Fruit fly (Drosophila melanogaster) whole organism, embryonic: ENCODE data around the gene IntS10.
A peak's percentile ranks its signal among the peaks of the same experiment; 100 is the strongest.

Experiments
- Aef1 ChIP-seq: fragments of 200-800 bp; sonication (Bioruptor generic); IDR thresholded peaks from 3 replicates; pipeline ENCODE4 v1.3.6; 2022; ENCODE audit warnings: missing biosample characterization, missing genetic modification characterization
- B-H1 ChIP-seq: fragments of 200-800 bp; sonication (Bioruptor generic); IDR thresholded peaks from 3 replicates; pipeline ENCODE4 v1.3.6; 2022; ENCODE audit warnings: missing biosample characterization, missing genetic modification characterization
- CG10979 ChIP-seq: fragments of 200-800 bp; sonication (Bioruptor generic); optimal IDR thresholded peaks from 2 replicates; lab custom pipeline; 2018; ENCODE audit warnings: missing biosample characterization, mild to moderate bottlenecking, missing genetic modification characterization, moderate library complexity
- CG14441 ChIP-seq: fragments of 200-800 bp; sonication (Bioruptor generic); IDR thresholded peaks from 2 replicates; pipeline ENCODE4 v1.3.6; 2022; ENCODE audit warnings: missing biosample characterization, missing genetic modification characterization
- CG14710 ChIP-seq: fragments of 200-800 bp; sonication (Bioruptor generic); optimal IDR thresholded peaks from 3 replicates; lab custom pipeline; 2019; ENCODE audit warnings: missing biosample characterization, mild to moderate bottlenecking, missing genetic modification characterization, moderate library complexity
- CG15514 ChIP-seq: fragments of 200-800 bp; sonication (Bioruptor generic); optimal IDR thresholded peaks from 3 replicates; lab custom pipeline; 2017; ENCODE audit warnings: missing biosample characterization, missing genetic modification characterization, mild to moderate bottlenecking, moderate library complexity, missing genetic modification reagents
- CG18599 ChIP-seq: fragments of 200-800 bp; sonication (Bioruptor generic); optimal IDR thresholded peaks from 3 replicates; lab custom pipeline; 2017; ENCODE audit warnings: missing biosample characterization, missing genetic modification characterization, mild to moderate bottlenecking, moderate library complexity, missing genetic modification reagents
- CG30403 ChIP-seq: fragments of 200-800 bp; sonication (Bioruptor generic); optimal IDR thresholded peaks from 3 replicates; lab custom pipeline; 2016; ENCODE audit warnings: missing biosample characterization, missing genetic modification characterization
- CG31224 ChIP-seq: fragments of 200-800 bp; sonication (Bioruptor generic); IDR thresholded peaks from 2 replicates; pipeline ENCODE4 v1.3.6; 2022; ENCODE audit warnings: missing biosample characterization, missing genetic modification characterization
- CG32532 ChIP-seq: fragments of 200-800 bp; sonication (Bioruptor generic); IDR thresholded peaks from 2 replicates; pipeline ENCODE4 v1.3.6; 2022; ENCODE audit warnings: missing biosample characterization, missing genetic modification characterization
- CG3407 ChIP-seq: fragments of 200-800 bp; sonication (Bioruptor generic); optimal IDR thresholded peaks from 2 replicates; lab custom pipeline; 2018; ENCODE audit warnings: missing biosample characterization, mild to moderate bottlenecking, missing genetic modification characterization
- CG34422 ChIP-seq: fragments of 200-800 bp; sonication (Bioruptor generic); IDR thresholded peaks from 3 replicates; pipeline ENCODE4 v1.3.6; 2022; ENCODE audit warnings: missing biosample characterization, missing genetic modification characterization
- CG4854 ChIP-seq: fragments of 200-800 bp; sonication (Bioruptor generic); optimal IDR thresholded peaks from 2 replicates; lab custom pipeline; 2016; ENCODE audit warnings: missing biosample characterization, missing genetic modification characterization, inconsistent platforms
- CG6654 ChIP-seq: fragments of 200-800 bp; sonication (Bioruptor generic); optimal IDR thresholded peaks from 2 replicates; lab custom pipeline; 2017; ENCODE audit warnings: missing biosample characterization, mild to moderate bottlenecking, missing genetic modification characterization
- CG7271 ChIP-seq: fragments of 200-800 bp; sonication (Bioruptor generic); optimal IDR thresholded peaks from 2 replicates; lab custom pipeline; 2018; ENCODE audit warnings: missing biosample characterization, mild to moderate bottlenecking, missing genetic modification characterization, moderate library complexity
- CG8290 ChIP-seq, 3 experiments: fragments of 200-800 bp; sonication (Bioruptor generic); optimal IDR thresholded peaks; 2 replicates each; lab custom pipeline; 2016 to 2019; ENCODE audit warnings: missing biosample characterization in 3 of 3, missing genetic modification characterization in 3 of 3, mild to moderate bottlenecking in 2 of 3, moderate library complexity in 1 of 3
- CG9215 ChIP-seq: fragments of 200-800 bp; sonication (Bioruptor generic); IDR thresholded peaks from 2 replicates; pipeline ENCODE4 v1.3.6; 2022; ENCODE audit warnings: missing biosample characterization, missing genetic modification characterization
- Gug ChIP-seq: fragments of 200-800 bp; sonication (Bioruptor generic); IDR thresholded peaks from 4 replicates; pipeline ENCODE4 v1.3.6; 2022; ENCODE audit warnings: missing biosample characterization, missing genetic modification characterization
- Mad ChIP-seq: fragments of 200-800 bp; sonication (Bioruptor generic); optimal IDR thresholded peaks from 2 replicates; lab custom pipeline; 2016; ENCODE audit warnings: missing biosample characterization, missing genetic modification characterization
- Meics ChIP-seq: fragments of 200-800 bp; sonication (Bioruptor generic); optimal IDR thresholded peaks from 2 replicates; lab custom pipeline; 2017; ENCODE audit warnings: missing biosample characterization, mild to moderate bottlenecking, missing genetic modification characterization
- Mrtf ChIP-seq: fragments of 200-800 bp; sonication (Bioruptor generic); IDR thresholded peaks from 3 replicates; pipeline ENCODE4 v1.3.6; 2022; ENCODE audit warnings: missing biosample characterization, missing genetic modification characterization
- NC2α ChIP-seq: fragments of 200-800 bp; sonication (Bioruptor generic); optimal IDR thresholded peaks from 2 replicates; lab custom pipeline; 2016; ENCODE audit warnings: missing biosample characterization, missing genetic modification characterization
- NFAT ChIP-seq: fragments of 200-800 bp; sonication (Bioruptor generic); IDR thresholded peaks from 2 replicates; pipeline ENCODE4 v1.3.6; 2022; ENCODE audit warnings: missing biosample characterization, missing genetic modification characterization
- Opbp ChIP-seq: fragments of 200-800 bp; sonication (Bioruptor generic); IDR thresholded peaks from 3 replicates; pipeline ENCODE4 v1.3.6; 2022; ENCODE audit warnings: missing biosample characterization, missing genetic modification characterization; ENCODE audit not compliant: partially characterized antibody
- Vsx1 ChIP-seq: fragments of 200-800 bp; sonication (Bioruptor generic); optimal IDR thresholded peaks from 2 replicates; lab custom pipeline; 2017; ENCODE audit warnings: missing biosample characterization, mild to moderate bottlenecking, missing genetic modification characterization, missing genetic modification reagents
- ab ChIP-seq: fragments of 200-800 bp; sonication (Bioruptor generic); optimal IDR thresholded peaks from 2 replicates; lab custom pipeline; 2016; ENCODE audit warnings: missing biosample characterization, missing genetic modification characterization
- ac ChIP-seq: fragments of 200-800 bp; sonication (Bioruptor generic); optimal IDR thresholded peaks from 3 replicates; lab custom pipeline; 2017; ENCODE audit warnings: missing biosample characterization, mild to moderate bottlenecking, missing genetic modification characterization
- ash1 ChIP-seq: fragments of 200-800 bp; sonication (Bioruptor generic); optimal IDR thresholded peaks from 2 replicates; lab custom pipeline; 2018; ENCODE audit warnings: missing biosample characterization, mild to moderate bottlenecking, missing genetic modification characterization
- az2 ChIP-seq: fragments of 200-800 bp; sonication (Bioruptor generic); optimal IDR thresholded peaks from 3 replicates; lab custom pipeline; 2016; ENCODE audit warnings: missing biosample characterization, missing genetic modification characterization
- cas ChIP-seq: fragments of 200-800 bp; sonication (Bioruptor generic); IDR thresholded peaks from 2 replicates; pipeline ENCODE4 v1.3.6; 2022; ENCODE audit warnings: missing biosample characterization, missing genetic modification characterization
- chif ChIP-seq, 2 experiments: fragments of 200-800 bp; sonication (Bioruptor generic); optimal IDR thresholded peaks; 3 replicates each; lab custom pipeline; 2016; ENCODE audit warnings: missing biosample characterization in 2 of 2, missing genetic modification characterization in 2 of 2
- dati ChIP-seq: fragments of 200-800 bp; sonication (Bioruptor generic); IDR thresholded peaks from 2 replicates; pipeline ENCODE4 v1.3.6; 2022; ENCODE audit warnings: missing biosample characterization, missing genetic modification characterization
- dysf ChIP-seq: fragments of 200-800 bp; sonication (Bioruptor generic); IDR thresholded peaks from 3 replicates; pipeline ENCODE4 v1.3.6; 2022; ENCODE audit warnings: missing biosample characterization, missing genetic modification characterization
- fd64A ChIP-seq: fragments of 200-800 bp; sonication (Bioruptor generic); optimal IDR thresholded peaks from 3 replicates; lab custom pipeline; 2018; ENCODE audit warnings: missing biosample characterization, mild to moderate bottlenecking, missing genetic modification characterization
- grau ChIP-seq: fragments of 200-800 bp; optimal IDR thresholded peaks from 3 replicates; lab custom pipeline; 2019; ENCODE audit warnings: missing biosample characterization, mild to moderate bottlenecking, missing genetic modification characterization, moderate library complexity
- hkb ChIP-seq, 2 experiments: fragments of 200-800 bp in 1 of 2; fragments of >200 bp in 1 of 2; sonication (Bioruptor generic) in 1 of 2; IDR thresholded peaks in 1 of 2; optimal IDR thresholded peaks in 1 of 2; 2 replicates each; pipeline versions ENCODE4 v1.3.6 to Lab custom; 2017 to 2022; ENCODE audit warnings: missing biosample characterization in 1 of 2, missing genetic modification characterization in 1 of 2
- insv ChIP-seq, 2 experiments: fragments of 200-800 bp; sonication (Bioruptor generic); optimal IDR thresholded peaks; 3 replicates each; lab custom pipeline; 2016 to 2018; ENCODE audit warnings: missing biosample characterization in 2 of 2, missing genetic modification characterization in 2 of 2
- jigr1 ChIP-seq: fragments of 200-800 bp; sonication (Bioruptor generic); IDR thresholded peaks from 3 replicates; pipeline ENCODE4 v1.3.6; 2022; ENCODE audit warnings: missing biosample characterization, missing genetic modification characterization
- jing ChIP-seq: fragments of 200-800 bp; sonication (Bioruptor generic); optimal IDR thresholded peaks from 2 replicates; lab custom pipeline; 2018; ENCODE audit warnings: missing biosample characterization, mild to moderate bottlenecking, missing genetic modification characterization
- ken ChIP-seq: fragments of 200-800 bp; sonication (Bioruptor generic); IDR thresholded peaks from 3 replicates; pipeline ENCODE4 v1.3.6; 2022; ENCODE audit warnings: missing biosample characterization, missing genetic modification characterization
- nom ChIP-seq: fragments of 200-800 bp; sonication (Bioruptor generic); optimal IDR thresholded peaks from 2 replicates; lab custom pipeline; 2017; ENCODE audit warnings: missing biosample characterization, missing genetic modification characterization, mild to moderate bottlenecking, moderate library complexity, missing genetic modification reagents
- pum ChIP-seq: fragments of 200-800 bp; sonication (Bioruptor generic); optimal IDR thresholded peaks from 2 replicates; lab custom pipeline; 2016; ENCODE audit warnings: missing biosample characterization, missing genetic modification characterization
- sc ChIP-seq, 3 experiments: fragments of >200 bp in 2 of 3; fragments of 200-800 bp in 1 of 3; sonication (Bioruptor generic) in 1 of 3; optimal IDR thresholded peaks; 2 replicates in 2 of 3; 3 replicates in 1 of 3; lab custom pipeline; 2017; ENCODE audit warnings: mild to moderate bottlenecking in 1 of 3, missing biosample characterization in 1 of 3, missing genetic modification characterization in 1 of 3, missing genetic modification reagents in 1 of 3
- sens-2 ChIP-seq: fragments of 200-800 bp; sonication (Bioruptor generic); IDR thresholded peaks from 2 replicates; pipeline ENCODE4 v1.3.6; 2022; ENCODE audit warnings: missing biosample characterization, missing genetic modification characterization
- slou ChIP-seq: fragments of 200-800 bp; sonication (Bioruptor generic); optimal IDR thresholded peaks from 3 replicates; lab custom pipeline; 2016; ENCODE audit warnings: missing biosample characterization, missing genetic modification characterization
- stc ChIP-seq: fragments of 200-800 bp; sonication (Bioruptor generic); IDR thresholded peaks from 2 replicates; pipeline ENCODE4 v1.3.6; 2022; ENCODE audit warnings: missing biosample characterization, missing genetic modification characterization
- tin ChIP-seq: fragments of 200-800 bp; sonication (Bioruptor generic); optimal IDR thresholded peaks from 3 replicates; lab custom pipeline; 2016; ENCODE audit warnings: missing biosample characterization, missing genetic modification characterization
- twi ChIP-seq: fragments of 200-800 bp; optimal IDR thresholded peaks from 2 replicates; lab custom pipeline; 2019; ENCODE audit warnings: missing biosample characterization, mild to moderate bottlenecking, missing genetic modification characterization, moderate library complexity
- wek ChIP-seq: fragments of 200-800 bp; sonication (Bioruptor generic); optimal IDR thresholded peaks from 3 replicates; lab custom pipeline; 2018; ENCODE audit warnings: missing biosample characterization, mild to moderate bottlenecking, missing genetic modification characterization, moderate library complexity
- yki ChIP-seq: fragments of >200 bp; optimal IDR thresholded peaks from 3 replicates; lab custom pipeline; 2018

The IntS10 gene

dm6 chr3L:3852842-3853241 lies 46.3 kb downstream of the IntS10 start (continued):
- TF ChIP-seq sc (optimal IDR thresholded peaks at IDR 0.05; lab: Kevin White, UChicago) (no peak), sc (GFP tag; optimal IDR thresholded peaks at IDR 0.05; lab: Kevin White, UChicago) (peak; percentile 55), Aef1 (GFP tag; lab: Robert Waterston, UW) (no peak), insv (GFP tag; optimal IDR thresholded peaks at IDR 0.05; lab: Kevin White, UChicago) (no peak), Meics (GFP tag; lab: Kevin White, UChicago) (no peak), CG18599 (GFP tag; lab: Kevin White, UChicago) (no peak), CG4854 (GFP tag; lab: Kevin White, UChicago) (no peak), hkb (optimal IDR thresholded peaks at IDR 0.05; lab: Kevin White, UChicago) (no peak), hkb (GFP tag; IDR thresholded peaks at IDR 0.05; lab: Robert Waterston, UW) (peak; percentile 40; the same call in 1 of the 2 replicates), CG14441 (no peak), CG3407 (GFP tag; lab: Kevin White, UChicago) (peak; percentile 47), stc (GFP tag; lab: Robert Waterston, UW) (no peak), CG10979 (tag; lab: Kevin White, UChicago) (peak; percentile 48), chif (GFP tag; optimal IDR thresholded peaks at IDR 0.05; lab: Kevin White, UChicago) (peak; percentile 66 to 81), ab (GFP tag; lab: Kevin White, UChicago) (peak; percentile 62), grau (tag; lab: Kevin White, UChicago) (peak; percentile 89), CG32532 (GFP tag; lab: Robert Waterston, UW) (no peak), ash1 (no peak), Mrtf (GFP tag; lab: Robert Waterston, UW) (no peak; the same call in 2 of the 3 replicates), CG30403 (GFP tag; lab: Kevin White, UChicago) (peak; percentile 16), tin (GFP tag; lab: Kevin White, UChicago) (no peak), CG15514 (GFP tag; lab: Kevin White, UChicago) (no peak), CG34422 (peak; percentile 13; the same call in 2 of the 3 replicates), slou (GFP tag; lab: Kevin White, UChicago) (no peak), jing (GFP tag; lab: Kevin White, UChicago) (peak; percentile 60), nom (GFP tag; lab: Kevin White, UChicago) (peak; percentile 23), ken (GFP tag; lab: Robert Waterston, UW) (peak; percentile 84), CG7271 (tag; lab: Kevin White, UChicago) (no peak), yki (lab: Kevin White, UChicago) (no peak), ac (GFP tag; lab: Kevin White, UChicago) (no peak), dysf (0 out of 3 replicates have a peak, but pooled peaks have one; percentile 43), CG6654 (GFP tag; lab: Kevin White, UChicago) (no peak), CG9215 (peak; percentile 34; the same call in 1 of the 2 replicates), fd64A (no peak), B-H1 (GFP tag; lab: Robert Waterston, UW) (no peak), Vsx1 (no peak), wek (no peak), twi (tag; lab: Kevin White, UChicago) (peak; percentile 36), Mad (GFP tag; lab: Kevin White, UChicago) (peak; percentile 35), Opbp (GFP tag; lab: Robert Waterston, UW) (no peak), sens-2 (0 out of 2 replicates have a peak, but pooled peaks have one; percentile 45), dati (GFP tag; lab: Robert Waterston, UW) (no peak), Gug (GFP tag; lab: Robert Waterston, UW) (peak; percentile 29; the same call in 2 of the 4 replicates), CG14710 (tag; lab: Kevin White, UChicago) (peak; percentile 21), CG8290 (GFP tag; optimal IDR thresholded peaks at IDR 0.05; lab: Kevin White, UChicago) (no peak), CG8290 (tag; optimal IDR thresholded peaks at IDR 0.05; lab: Kevin White, UChicago) (peak in 1 of 2 experiments; percentile 44), pum (GFP tag; lab: Kevin White, UChicago) (peak; percentile 20), NC2α (GFP tag; lab: Kevin White, UChicago) (no peak), jigr1 (GFP tag; lab: Robert Waterston, UW) (0 out of 3 replicates have a peak, but pooled peaks have one; percentile 36), CG31224 (GFP tag; lab: Robert Waterston, UW) (no peak), cas (GFP tag; lab: Robert Waterston, UW) (no peak), NFAT (no peak), az2 (GFP tag; lab: Kevin White, UChicago) (peak; percentile 80)
